Worm (Caenorhabditis elegans): ENCODE measurements around the gene best-2.

- TF ChIP-seq sptf-1 (tag; optimal IDR thresholded peaks at IDR 0.05) (no peak), unc-62 (GFP tag; optimal IDR thresholded peaks at IDR 0.05) (no peak), ztf-11 (tag; optimal IDR thresholded peaks at IDR 0.05) (no peak)
Observed at ce11 chrIV:13071445-13071844, 41.4 kb downstream of the best-2 start, which contains the start of gene scl-8.

Data from whole organism, mixed stage, embryonic.